Fruit fly (Drosophila melanogaster) whole organism, pupa: ENCODE results near the gene CG46280.

Experiments
- CG12605 ChIP-seq: fragments of 200-800 bp; sonication (Bioruptor generic); IDR thresholded peaks from 2 replicates; pipeline ENCODE4 v1.3.6; 2022; ENCODE audit warnings: missing biosample characterization, missing genetic modification characterization
- CG13204 ChIP-seq: fragments of 200-800 bp; sonication (Bioruptor generic); optimal IDR thresholded peaks from 2 replicates; lab custom pipeline; 2018; ENCODE audit warnings: missing biosample characterization, mild to moderate bottlenecking, missing genetic modification characterization, moderate library complexity
- CG15710 ChIP-seq: fragments of 200-800 bp; sonication (Bioruptor generic); optimal IDR thresholded peaks from 2 replicates; lab custom pipeline; 2018; ENCODE audit warnings: missing biosample characterization, mild to moderate bottlenecking, missing genetic modification characterization, moderate library complexity
- CG8159 ChIP-seq: fragments of 200-800 bp; sonication (Bioruptor generic); optimal IDR thresholded peaks from 3 replicates; lab custom pipeline; 2018; ENCODE audit warnings: missing biosample characterization, mild to moderate bottlenecking, missing genetic modification characterization, moderate library complexity
- CG8301 ChIP-seq: fragments of 200-800 bp; sonication (Bioruptor generic); optimal IDR thresholded peaks from 2 replicates; lab custom pipeline; 2018; ENCODE audit warnings: missing biosample characterization, mild to moderate bottlenecking, missing genetic modification characterization
- Ets98B ChIP-seq: fragments of 200-800 bp; sonication (Bioruptor generic); IDR thresholded peaks from 2 replicates; pipeline ENCODE4 v1.3.6; 2022; ENCODE audit warnings: missing biosample characterization, missing genetic modification characterization
- Pif1B ChIP-seq: fragments of 200-800 bp; sonication (Bioruptor generic); optimal IDR thresholded peaks from 3 replicates; lab custom pipeline; 2016; ENCODE audit warnings: missing biosample characterization, missing genetic modification characterization
- Snoo ChIP-seq: fragments of 200-800 bp; sonication (Bioruptor generic); optimal IDR thresholded peaks from 3 replicates; lab custom pipeline; 2017; ENCODE audit warnings: missing biosample characterization, mild to moderate bottlenecking, missing genetic modification characterization, inconsistent platforms
- rn ChIP-seq: fragments of 200-800 bp; sonication (Bioruptor generic); IDR thresholded peaks from 2 replicates; pipeline ENCODE4 v1.3.6; 2022; ENCODE audit warnings: missing biosample characterization, missing genetic modification characterization

dm6 chr3R:12993018-12993417, 37.4 kb downstream of the CG46280 start, which contains the start of gene yellow-f:
- TF ChIP-seq CG13204 (GFP tag; lab: Kevin White, UChicago): no peak
- no peak for TF ChIP-seq Pif1B
- no peak for TF ChIP-seq CG12605 (GFP tag; lab: Robert Waterston, UW)
- TF ChIP-seq Ets98B: no peak
- no peak for TF ChIP-seq CG8301 (tag; lab: Kevin White, UChicago)
- no peak for TF ChIP-seq rn (GFP tag; lab: Robert Waterston, UW)
- no peak for TF ChIP-seq Snoo (tag; lab: Kevin White, UChicago)
- no peak for TF ChIP-seq CG15710 (tag; lab: Kevin White, UChicago)
- TF ChIP-seq CG8159 (tag; lab: Kevin White, UChicago): no peak
